Fruit fly (Drosophila melanogaster): Measurements from ENCODE around the gene Tmem43.

Gene Tmem43

DNA sequence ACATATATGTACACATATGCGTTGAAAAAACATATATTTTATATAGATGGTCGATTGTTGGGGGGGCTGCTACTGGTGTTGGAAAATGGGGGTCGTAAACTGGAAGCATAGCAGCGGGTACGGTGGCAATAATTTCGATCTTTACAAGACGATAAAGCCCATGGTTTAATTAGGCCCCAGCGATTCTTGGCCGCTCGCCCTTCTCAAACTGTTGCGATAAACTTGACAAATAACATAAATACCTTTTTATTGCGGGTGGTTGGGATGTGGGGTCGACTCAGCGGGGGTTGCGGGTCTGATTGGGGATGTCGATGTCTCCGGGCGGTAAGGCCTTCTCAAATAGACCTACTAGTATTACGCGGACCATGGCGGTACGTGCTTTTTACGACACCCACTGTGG, 23.7 kb upstream of the Tmem43 start (continued):
- TF ChIP-seq Hmr (GFP tag; optimal IDR thresholded peaks at IDR 0.05) (no peak), Bgb (GFP tag; IDR thresholded peaks at IDR 0.05; ENCODE audit: partially characterized antibody) (no peak), Spps (tag; optimal IDR thresholded peaks at IDR 0.05) (no peak), CG11247 (GFP tag; IDR thresholded peaks at IDR 0.05) (no peak), CG7786 (GFP tag; optimal IDR thresholded peaks at IDR 0.05) (no peak), ash1 (GFP tag; optimal IDR thresholded peaks at IDR 0.05) (no peak), CG33557 (GFP tag; optimal IDR thresholded peaks at IDR 0.05) (no peak), psq (GFP tag; optimal IDR thresholded peaks at IDR 0.05) (no peak), esg (GFP tag; conservative IDR thresholded peaks at IDR 0.05) (no peak), phol (tag; optimal IDR thresholded peaks at IDR 0.05) (no peak), ems (GFP tag; optimal IDR thresholded peaks at IDR 0.05) (no peak), sug (tag; optimal IDR thresholded peaks at IDR 0.05) (peak; percentile 81), emc (GFP tag; optimal IDR thresholded peaks at IDR 0.05) (no peak), mam (GFP tag; optimal IDR thresholded peaks at IDR 0.05) (no peak), CG42726 (GFP tag; IDR thresholded peaks at IDR 0.05; ENCODE audit: partially characterized antibody) (no peak), dan (GFP tag; IDR thresholded peaks at IDR 0.05) (no peak), CG9817 (tag; optimal IDR thresholded peaks at IDR 0.05) (no peak), CG13296 (GFP tag; optimal IDR thresholded peaks at IDR 0.05) (no peak), Nf-YA (GFP tag; IDR thresholded peaks at IDR 0.05) (no peak), Hr78 (GFP tag; optimal IDR thresholded peaks at IDR 0.05) (peak in 1 of 2 experiments; percentile 24), croc (GFP tag; conservative IDR thresholded peaks at IDR 0.05) (no peak), Max (GFP tag; optimal IDR thresholded peaks at IDR 0.05) (no peak), Meics (GFP tag; optimal IDR thresholded peaks at IDR 0.05) (no peak), CG9609 (GFP tag; optimal IDR thresholded peaks at IDR 0.05) (no peak), crp (GFP tag; optimal IDR thresholded peaks at IDR 0.05) (no peak), CG5953 (GFP tag; IDR thresholded peaks at IDR 0.05) (no peak), CG12659 (GFP tag; optimal IDR thresholded peaks at IDR 0.05) (no peak), CG4282 (GFP tag; optimal IDR thresholded peaks at IDR 0.05) (no peak), Fer3 (tag; optimal IDR thresholded peaks at IDR 0.05) (no peak), sim (GFP tag; IDR thresholded peaks at IDR 0.05) (0 out of 2 replicates have a peak, but pooled peaks have one; percentile 23), CG16863 (GFP tag; optimal IDR thresholded peaks at IDR 0.05) (no peak), CG1792 (GFP tag; optimal IDR thresholded peaks at IDR 0.05) (no peak), Aef1 (GFP tag; IDR thresholded peaks at IDR 0.05) (no peak), CG17359 (tag; optimal IDR thresholded peaks at IDR 0.05) (no peak), Kr (GFP tag; optimal IDR thresholded peaks at IDR 0.05) (no peak), chn (GFP tag; optimal IDR thresholded peaks at IDR 0.05) (no peak), nerfin-2 (GFP tag; IDR thresholded peaks at IDR 0.05; ENCODE audit: partially characterized antibody) (no peak), mirr (GFP tag; optimal IDR thresholded peaks at IDR 0.05) (peak; percentile 61), pho (GFP tag; optimal IDR thresholded peaks at IDR 0.05) (no peak), CG1832 (GFP tag; optimal IDR thresholded peaks at IDR 0.05) (no peak), kay (GFP tag; optimal IDR thresholded peaks at IDR 0.05) (no peak), jumu (GFP tag; optimal IDR thresholded peaks at IDR 0.05) (no peak), run (tag; optimal IDR thresholded peaks at IDR 0.05) (peak; percentile 73), lola (GFP tag; optimal IDR thresholded peaks at IDR 0.05) (no peak), Oaz (GFP tag; IDR thresholded peaks at IDR 0.05) (no peak), sisA (GFP tag; IDR thresholded peaks at IDR 0.05) (no peak), CG30431 (GFP tag; optimal IDR thresholded peaks at IDR 0.05) (no peak), ind (GFP tag; optimal IDR thresholded peaks at IDR 0.05) (no peak), CG4424 (GFP tag; optimal IDR thresholded peaks at IDR 0.05) (no peak), NFAT (GFP tag; IDR thresholded peaks at IDR 0.05) (no peak), ci (GFP tag; IDR thresholded peaks at IDR 0.05) (peak; percentile 58; the same call in 1 of the 3 replicates)
